Worm (Caenorhabditis elegans) whole organism, L1 larva: ENCODE results near the gene slfl-5.

ENCODE experiments used
- Y116A8C.19 ChIP-seq: sonication (generic microtip); optimal IDR thresholded peaks from 2 replicates; lab custom pipeline; 2016; ENCODE audit warnings: missing compliant biosample characterization, missing genetic modification characterization, borderline replicate concordance
- aha-1 ChIP-seq: fragments of 150-350 bp; optimal IDR thresholded peaks from 2 replicates; lab custom pipeline; 2014; ENCODE audit warnings: missing biosample characterization, missing genetic modification characterization
- blmp-1 ChIP-seq: fragments of 150-350 bp; optimal IDR thresholded peaks from 2 replicates; lab custom pipeline; 2014; ENCODE audit warnings: missing biosample characterization, missing genetic modification characterization
- ceh-63 ChIP-seq: fragments of 200-800 bp; sonication (Bioruptor generic); optimal IDR thresholded peaks from 2 replicates; lab custom pipeline; 2018; ENCODE audit warnings: mild to moderate bottlenecking, missing genetic modification characterization, missing compliant biosample characterization
- ces-1 ChIP-seq: fragments of 150-350 bp; optimal IDR thresholded peaks from 2 replicates; lab custom pipeline; 2014; ENCODE audit warnings: missing biosample characterization, missing genetic modification reagents, missing genetic modification characterization
- dsc-1 ChIP-seq: sonication (generic microtip); optimal IDR thresholded peaks from 2 replicates; lab custom pipeline; 2016; ENCODE audit warnings: mild to moderate bottlenecking, missing genetic modification characterization, missing compliant biosample characterization
- efl-1 ChIP-seq, 4 experiments: fragments of 150-350 bp; optimal IDR thresholded peaks in 3 of 4; peaks in 1 of 4; 1 replicate in 1 of 4; 2 replicates in 3 of 4; lab custom pipeline; 2014; ENCODE audit warnings: missing biosample characterization in 2 of 4, missing genetic modification characterization in 2 of 4, missing genetic modification reagents in 2 of 4
- egl-13 ChIP-seq: sonication (generic microtip); optimal IDR thresholded peaks from 2 replicates; lab custom pipeline; 2016; ENCODE audit warnings: missing genotype, missing genetic modification reagents, missing genetic modification characterization, missing compliant biosample characterization
- elt-2 ChIP-seq: sonication (generic microtip); optimal IDR thresholded peaks from 2 replicates; lab custom pipeline; 2016; ENCODE audit warnings: missing genetic modification characterization, mild to moderate bottlenecking, inconsistent platforms, missing compliant biosample characterization, missing genetic modification reagents
- elt-3 ChIP-seq, 6 experiments: fragments of 150-350 bp in 1 of 6; sonication (generic microtip); optimal IDR thresholded peaks; 2 replicates each; lab custom pipeline; 2017 to 2018; ENCODE audit warnings: missing biosample characterization in 6 of 6, missing genetic modification characterization in 6 of 6, inconsistent platforms in 1 of 6
- fkh-4 ChIP-seq: sonication (generic microtip); optimal IDR thresholded peaks from 2 replicates; lab custom pipeline; 2016; ENCODE audit warnings: missing compliant biosample characterization, missing genetic modification characterization, borderline replicate concordance
- fkh-8 ChIP-seq: sonication (generic microtip); optimal IDR thresholded peaks from 2 replicates; lab custom pipeline; 2016; ENCODE audit warnings: mild to moderate bottlenecking, missing genetic modification characterization, missing compliant biosample characterization
- lin-14 ChIP-seq: fragments of 200-800 bp; sonication (Bioruptor generic); optimal IDR thresholded peaks from 2 replicates; lab custom pipeline; 2018; ENCODE audit warnings: mild to moderate bottlenecking, missing genetic modification characterization, moderate library complexity, missing compliant biosample characterization
- lin-15B ChIP-seq: fragments of 150-350 bp; sonication (generic microtip); optimal IDR thresholded peaks from 3 replicates; lab custom pipeline; 2014; ENCODE audit warnings: missing biosample characterization, missing genetic modification characterization
- lin-35 ChIP-seq, 2 experiments: fragments of 150-350 bp; optimal IDR thresholded peaks; 2 replicates each; lab custom pipeline; 2014; ENCODE audit warnings: missing biosample characterization in 2 of 2, missing genetic modification characterization in 2 of 2, missing genetic modification reagents in 2 of 2
- mdl-1 ChIP-seq, 2 experiments: fragments of 150-350 bp; optimal IDR thresholded peaks; 2 replicates each; lab custom pipeline; 2014 to 2017; ENCODE audit warnings: missing biosample characterization in 2 of 2, missing genetic modification characterization in 2 of 2, inconsistent platforms in 1 of 2
- mep-1 ChIP-seq: fragments of 150-350 bp; optimal IDR thresholded peaks from 2 replicates; lab custom pipeline; 2014; ENCODE audit warnings: missing biosample characterization, missing genetic modification characterization
- nhr-11 ChIP-seq: fragments of 150-350 bp; optimal IDR thresholded peaks from 2 replicates; lab custom pipeline; 2014; ENCODE audit warnings: missing biosample characterization, missing genetic modification characterization
- nhr-12 ChIP-seq: sonication (generic microtip); optimal IDR thresholded peaks from 2 replicates; lab custom pipeline; 2017; ENCODE audit warnings: missing biosample characterization, missing genetic modification characterization
- nhr-19 ChIP-seq: fragments of 200-800 bp; sonication (Bioruptor generic); conservative IDR thresholded peaks from 2 replicates; pipeline ENCODE4 v1.3.6; 2022; ENCODE audit warnings: missing genetic modification characterization, missing compliant biosample characterization
- nhr-20 ChIP-seq: sonication (generic microtip); optimal IDR thresholded peaks from 2 replicates; lab custom pipeline; 2016; ENCODE audit warnings: mild to moderate bottlenecking, missing genetic modification characterization, missing compliant biosample characterization
- nhr-237 ChIP-seq: fragments of 150-350 bp; optimal IDR thresholded peaks from 2 replicates; lab custom pipeline; 2014; ENCODE audit warnings: missing biosample characterization, missing genetic modification characterization
- nhr-84 ChIP-seq: sonication (generic microtip); optimal IDR thresholded peaks from 2 replicates; lab custom pipeline; 2017; ENCODE audit warnings: missing biosample characterization, missing genetic modification characterization
- nhr-90 ChIP-seq: sonication (generic microtip); optimal IDR thresholded peaks from 2 replicates; lab custom pipeline; 2016; ENCODE audit warnings: mild to moderate bottlenecking, missing genetic modification characterization, missing compliant biosample characterization; ENCODE audit not compliant: poor library complexity
- pax-3 ChIP-seq: fragments of 200-800 bp; sonication (Bioruptor generic); optimal IDR thresholded peaks from 2 replicates; lab custom pipeline; 2018; ENCODE audit warnings: mild to moderate bottlenecking, missing genetic modification characterization, moderate library complexity, missing compliant biosample characterization
- pqm-1 ChIP-seq: sonication (generic microtip); optimal IDR thresholded peaks from 3 replicates; lab custom pipeline; 2017; ENCODE audit warnings: missing biosample characterization, missing genetic modification characterization
- rnt-1 ChIP-seq: sonication (generic microtip); optimal IDR thresholded peaks from 2 replicates; lab custom pipeline; 2016; ENCODE audit warnings: mild to moderate bottlenecking, missing genetic modification characterization, moderate library complexity, missing compliant biosample characterization
- snu-23 ChIP-seq: sonication (generic microtip); optimal IDR thresholded peaks from 2 replicates; lab custom pipeline; 2016; ENCODE audit warnings: missing genetic modification characterization, missing compliant biosample characterization
- sox-4 ChIP-seq: sonication (generic microtip); optimal IDR thresholded peaks from 2 replicates; lab custom pipeline; 2016; ENCODE audit warnings: missing genetic modification characterization, missing compliant biosample characterization
- unc-130 ChIP-seq: fragments of 150-350 bp; optimal IDR thresholded peaks from 2 replicates; lab custom pipeline; 2017; ENCODE audit warnings: missing biosample characterization, missing genetic modification characterization, inconsistent platforms
- unc-30 ChIP-seq: sonication (generic microtip); optimal IDR thresholded peaks from 2 replicates; lab custom pipeline; 2017; ENCODE audit warnings: missing biosample characterization, missing genetic modification characterization
- unc-86 ChIP-seq: sonication (generic microtip); optimal IDR thresholded peaks from 2 replicates; lab custom pipeline; 2016; ENCODE audit warnings: missing genetic modification characterization, missing compliant biosample characterization
- vab-15 ChIP-seq: sonication (generic microtip); optimal IDR thresholded peaks from 2 replicates; lab custom pipeline; 2017; ENCODE audit warnings: missing genotype, mild to moderate bottlenecking, missing genetic modification characterization, missing compliant biosample characterization
- xbp-1 ChIP-seq: sonication (generic microtip); optimal IDR thresholded peaks from 2 replicates; lab custom pipeline; 2016; ENCODE audit warnings: missing genetic modification characterization, missing compliant biosample characterization
- zag-1 ChIP-seq: fragments of 150-350 bp; optimal IDR thresholded peaks from 2 replicates; lab custom pipeline; 2014; ENCODE audit warnings: missing biosample characterization, missing genetic modification characterization

slfl-5 gene

ce11 chrV:12213027-12213426, 31.8 kb downstream of the slfl-5 start, which contains the start of gene vab-8:
Gene vab-8 (plus strand): TSS chrV:12213327.
- no peak for TF ChIP-seq fkh-8
- no peak for TF ChIP-seq fkh-4
- TF ChIP-seq Y116A8C.19 (tag; lab: Kevin White, UChicago): no peak
- TF ChIP-seq vab-15 (tag; lab: Kevin White, UChicago): no peak
- no peak for TF ChIP-seq nhr-90
- TF ChIP-seq unc-86: no peak
- no peak for TF ChIP-seq lin-15B
- TF ChIP-seq ces-1 (GFP tag; lab: Kevin White, UChicago): no peak

ce11 chrV:12211090-12211489, 33.8 kb downstream of the slfl-5 start:
- TF ChIP-seq aha-1 (tag; lab: Kevin White, UChicago): no peak
- TF ChIP-seq mep-1 (tag; lab: Kevin White, UChicago): peak; percentile 3
- no peak for TF ChIP-seq ceh-63 (GFP tag; lab: Kevin White, UChicago)
- peak; percentile 82 for TF ChIP-seq lin-14
- TF ChIP-seq efl-1 (optimal IDR thresholded peaks at IDR 0.05; lab: Kevin White, UChicago): no peak
- TF ChIP-seq efl-1 (GFP tag; optimal IDR thresholded peaks at IDR 0.05 in 1 of 2; lab: Kevin White, UChicago): peak in 1 of 2 experiments; percentile 13

ce11 chrV:12209951-12210350, 34.9 kb downstream of the slfl-5 start:
- TF ChIP-seq pqm-1 (no peak), lin-14 (no peak), lin-35 (GFP tag; optimal IDR thresholded peaks at IDR 0.05; lab: Kevin White, UChicago) (no peak), pax-3 (tag; lab: Kevin White, UChicago) (no peak), unc-130 (tag; lab: Kevin White, UChicago) (no peak), dsc-1 (tag; lab: Kevin White, UChicago) (no peak), zag-1 (tag; lab: Kevin White, UChicago) (no peak), mdl-1 (tag; optimal IDR thresholded peaks at IDR 0.05; lab: Kevin White, UChicago) (no peak), mep-1 (tag; lab: Kevin White, UChicago) (no peak), nhr-20 (no peak), snu-23 (GFP tag; lab: Kevin White, UChicago) (no peak), nhr-12 (tag; lab: Kevin White, UChicago) (no peak), egl-13 (tag; lab: Kevin White, UChicago) (no peak), unc-86 (no peak), elt-3 (tag; optimal IDR thresholded peaks at IDR 0.05; lab: Kevin White, UChicago) (no peak), sox-4 (tag; lab: Kevin White, UChicago) (no peak), elt-2 (tag; lab: Kevin White, UChicago) (no peak), nhr-237 (no peak)

- TF ChIP-seq xbp-1 (no peak), rnt-1 (tag; lab: Kevin White, UChicago) (peak; percentile 24), elt-2 (tag; lab: Kevin White, UChicago) (peak; percentile 21), nhr-11 (tag; lab: Kevin White, UChicago) (no peak), lin-14 (peak; percentile 44)
- TF ChIP-seq, all 84 proteins: peak for 3
These were observed 36.2 kb downstream of the slfl-5 start for ce11 chrV:12208678-12209077.

ce11 chrV:12199474-12199873, 45.4 kb downstream of the slfl-5 start:
- TF ChIP-seq nhr-84 (tag; lab: Kevin White, UChicago): no peak
- no peak for TF ChIP-seq unc-30 (tag; lab: Kevin White, UChicago)
- TF ChIP-seq vab-15 (tag; lab: Kevin White, UChicago): no peak
- peak; percentile 97 for TF ChIP-seq blmp-1
- TF ChIP-seq nhr-19 (GFP tag; lab: Robert Waterston, UW): no peak
- TF ChIP-seq elt-3 (tag; optimal IDR thresholded peaks at IDR 0.05; lab: Kevin White, UChicago): peak in 1 of 6 experiments; percentile 92
